Fruit fly (Drosophila melanogaster): ENCODE results near the gene CG9886.

CG9886 gene

DNA sequence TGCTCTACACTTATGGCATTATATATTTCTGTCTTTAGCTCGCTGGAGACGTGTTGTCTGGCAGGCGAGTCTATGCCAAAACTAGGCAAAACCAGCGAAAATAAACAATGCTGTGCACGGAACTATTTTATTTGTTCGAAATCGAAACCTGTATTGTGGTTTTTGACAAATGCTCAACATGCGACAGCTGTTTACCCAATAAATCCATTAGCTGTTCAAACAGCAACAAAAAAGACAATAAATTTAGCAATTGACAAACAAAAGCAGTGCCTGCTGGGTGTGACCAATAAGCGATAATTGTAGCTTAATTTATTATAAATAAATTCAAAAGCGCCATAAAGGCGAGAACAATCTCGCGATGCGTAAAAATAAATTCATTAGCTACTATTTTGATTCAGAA is 52.1 kb downstream of the CG9886 start:
- peak; percentile 2 for TF ChIP-seq noc (tag; optimal IDR thresholded peaks at IDR 0.05)

DNA sequence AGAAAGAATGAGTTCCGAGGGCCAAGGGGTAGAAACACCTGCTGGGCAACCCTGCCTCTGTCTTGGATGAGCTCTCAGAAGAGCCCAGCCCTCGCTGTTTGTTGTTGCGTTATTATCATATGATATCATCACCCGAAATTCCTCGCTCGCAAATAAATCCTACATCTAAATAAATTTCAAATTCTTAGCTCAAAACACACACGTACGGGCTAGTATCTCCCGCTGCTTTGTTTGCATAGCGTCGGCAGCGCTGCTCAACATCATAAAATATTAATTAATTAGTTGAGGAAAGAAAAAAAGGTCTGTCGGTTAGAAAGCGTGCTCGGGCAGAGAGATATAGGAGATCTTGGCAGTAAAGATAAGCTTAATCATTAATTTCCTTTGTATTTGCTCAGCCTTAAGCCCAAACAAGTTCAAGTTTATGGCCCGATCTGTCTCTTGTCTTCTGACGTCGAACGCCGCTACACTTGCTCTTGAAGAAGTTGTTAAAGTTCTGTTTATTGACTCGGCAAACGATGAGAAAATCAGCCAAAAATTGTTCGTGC is 53.3 kb downstream of the CG9886 start:
- TF ChIP-seq noc (tag; optimal IDR thresholded peaks at IDR 0.05) = no peak
